Fruit fly (Drosophila melanogaster) whole organism, embryonic: ENCODE measurements around the gene Spt7.

Experiments
- B-H2 ChIP-seq: fragments of 200-800 bp; sonication (Bioruptor generic); optimal IDR thresholded peaks from 2 replicates; lab custom pipeline; 2018; ENCODE audit warnings: missing biosample characterization, mild to moderate bottlenecking, missing genetic modification characterization
- Blimp-1 ChIP-seq: fragments of 200-800 bp; sonication (Bioruptor generic); optimal IDR thresholded peaks from 3 replicates; lab custom pipeline; 2018; ENCODE audit warnings: missing biosample characterization, missing genetic modification characterization, mild to moderate bottlenecking, moderate library complexity, missing genetic modification reagents
- CG12391 ChIP-seq: fragments of 200-800 bp; sonication (Bioruptor generic); optimal IDR thresholded peaks from 3 replicates; lab custom pipeline; 2018; ENCODE audit warnings: missing biosample characterization, mild to moderate bottlenecking, missing genetic modification characterization, moderate library complexity
- CG12659 ChIP-seq: fragments of 200-800 bp; sonication (Bioruptor generic); optimal IDR thresholded peaks from 3 replicates; lab custom pipeline; 2017; ENCODE audit warnings: mild to moderate bottlenecking, missing biosample characterization, missing genetic modification reagents, missing genetic modification characterization
- CG14710 ChIP-seq: fragments of 200-800 bp; sonication (Bioruptor generic); optimal IDR thresholded peaks from 3 replicates; lab custom pipeline; 2019; ENCODE audit warnings: missing biosample characterization, mild to moderate bottlenecking, missing genetic modification characterization, moderate library complexity
- CG1603 ChIP-seq: fragments of 200-800 bp; sonication (Bioruptor generic); optimal IDR thresholded peaks from 2 replicates; lab custom pipeline; 2019; ENCODE audit warnings: missing biosample characterization, mild to moderate bottlenecking, missing genetic modification characterization, moderate library complexity
- CG17328 ChIP-seq: fragments of 200-800 bp; sonication (Bioruptor generic); IDR thresholded peaks from 2 replicates; pipeline ENCODE4 v1.3.6; 2022; ENCODE audit warnings: missing biosample characterization, missing genetic modification characterization
- CG18476 ChIP-seq: fragments of 200-800 bp; sonication (Bioruptor generic); optimal IDR thresholded peaks from 2 replicates; lab custom pipeline; 2016; ENCODE audit warnings: missing biosample characterization, mild to moderate bottlenecking, missing genetic modification characterization
- CG18599 ChIP-seq: fragments of 200-800 bp; sonication (Bioruptor generic); optimal IDR thresholded peaks from 3 replicates; lab custom pipeline; 2017; ENCODE audit warnings: missing biosample characterization, missing genetic modification characterization, mild to moderate bottlenecking, moderate library complexity, missing genetic modification reagents
- CG2678 ChIP-seq: fragments of 200-800 bp; sonication (Bioruptor generic); optimal IDR thresholded peaks from 3 replicates; lab custom pipeline; 2019; ENCODE audit warnings: missing biosample characterization, mild to moderate bottlenecking, missing genetic modification characterization, moderate library complexity
- CG3065 ChIP-seq: fragments of 200-800 bp; sonication (Bioruptor generic); optimal IDR thresholded peaks from 2 replicates; lab custom pipeline; 2016; ENCODE audit warnings: missing biosample characterization, missing genetic modification characterization
- CG31441 ChIP-seq: fragments of 200-800 bp; sonication (Bioruptor generic); IDR thresholded peaks from 2 replicates; pipeline ENCODE4 v1.3.6; 2022; ENCODE audit warnings: missing biosample characterization, missing genetic modification characterization
- CG33213 ChIP-seq: fragments of 200-800 bp; sonication (Bioruptor generic); optimal IDR thresholded peaks from 3 replicates; lab custom pipeline; 2016; ENCODE audit warnings: missing biosample characterization, missing genetic modification characterization
- CG34224 ChIP-seq: fragments of 200-800 bp; sonication (Bioruptor generic); IDR thresholded peaks from 3 replicates; pipeline ENCODE4 v1.3.6; 2022; ENCODE audit warnings: missing biosample characterization, missing genetic modification characterization; ENCODE audit not compliant: partially characterized antibody
- CG3838 ChIP-seq: fragments of 200-800 bp; sonication (Bioruptor generic); optimal IDR thresholded peaks from 3 replicates; lab custom pipeline; 2016; ENCODE audit warnings: missing biosample characterization, missing genetic modification characterization
- CG4424 ChIP-seq: fragments of 200-800 bp; sonication (Bioruptor generic); optimal IDR thresholded peaks from 3 replicates; lab custom pipeline; 2016; ENCODE audit warnings: missing biosample characterization, missing genetic modification characterization
- CG6854 ChIP-seq: fragments of 200-800 bp; sonication (Bioruptor generic); optimal IDR thresholded peaks from 3 replicates; lab custom pipeline; 2017; ENCODE audit warnings: missing biosample characterization, mild to moderate bottlenecking, missing genetic modification characterization
- CG8281 ChIP-seq: fragments of 200-800 bp; sonication (Bioruptor generic); optimal IDR thresholded peaks from 2 replicates; lab custom pipeline; 2018; ENCODE audit warnings: missing biosample characterization, mild to moderate bottlenecking, missing genetic modification characterization, moderate library complexity
- CG8290 ChIP-seq, 3 experiments: fragments of 200-800 bp; sonication (Bioruptor generic); optimal IDR thresholded peaks; 2 replicates each; lab custom pipeline; 2016 to 2019; ENCODE audit warnings: missing biosample characterization in 3 of 3, missing genetic modification characterization in 3 of 3, mild to moderate bottlenecking in 2 of 3, moderate library complexity in 1 of 3
- CG9727 ChIP-seq: fragments of 200-800 bp; sonication (Bioruptor generic); optimal IDR thresholded peaks from 3 replicates; lab custom pipeline; 2017; ENCODE audit warnings: missing biosample characterization, mild to moderate bottlenecking, missing genetic modification characterization
- Chrac-16 ChIP-seq: fragments of 200-800 bp; sonication (Bioruptor generic); optimal IDR thresholded peaks from 3 replicates; lab custom pipeline; 2016; ENCODE audit warnings: missing biosample characterization, missing genetic modification characterization
- Fer3 ChIP-seq: fragments of 200-800 bp; sonication (Bioruptor generic); optimal IDR thresholded peaks from 2 replicates; lab custom pipeline; 2018; ENCODE audit warnings: missing biosample characterization, mild to moderate bottlenecking, missing genetic modification characterization, moderate library complexity
- H2.0 ChIP-seq: fragments of 200-800 bp; sonication (Bioruptor generic); IDR thresholded peaks from 2 replicates; pipeline ENCODE4 v1.3.6; 2022; ENCODE audit warnings: missing biosample characterization, missing genetic modification characterization
- Jarid2 ChIP-seq: fragments of 200-800 bp; sonication (Bioruptor generic); optimal IDR thresholded peaks from 3 replicates; lab custom pipeline; 2017; ENCODE audit warnings: mild to moderate bottlenecking, missing biosample characterization, missing genetic modification reagents, missing genetic modification characterization
- PHDP ChIP-seq: fragments of 200-800 bp; sonication (Bioruptor generic); optimal IDR thresholded peaks from 3 replicates; lab custom pipeline; 2018; ENCODE audit warnings: missing biosample characterization, mild to moderate bottlenecking, missing genetic modification characterization, moderate library complexity
- Stat92E ChIP-seq, 3 experiments: fragments of >200 bp in 2 of 3; fragments of 200-800 bp in 1 of 3; sonication (Bioruptor generic) in 1 of 3; optimal IDR thresholded peaks; 2 replicates each; lab custom pipeline; 2017 to 2019; ENCODE audit warnings: missing biosample characterization in 3 of 3, missing genetic modification characterization in 3 of 3, mild to moderate bottlenecking in 1 of 3, moderate library complexity in 1 of 3
- TFAM ChIP-seq: fragments of 200-800 bp; sonication (Bioruptor generic); optimal IDR thresholded peaks from 2 replicates; lab custom pipeline; 2017; ENCODE audit warnings: missing biosample characterization, missing genetic modification characterization, inconsistent platforms
- ac ChIP-seq: fragments of 200-800 bp; sonication (Bioruptor generic); optimal IDR thresholded peaks from 3 replicates; lab custom pipeline; 2017; ENCODE audit warnings: missing biosample characterization, mild to moderate bottlenecking, missing genetic modification characterization
- amos ChIP-seq: fragments of 200-800 bp; sonication (Bioruptor generic); IDR thresholded peaks from 2 replicates; pipeline ENCODE4 v1.3.6; 2022; ENCODE audit warnings: missing biosample characterization, missing genetic modification characterization; ENCODE audit not compliant: partially characterized antibody
- ase ChIP-seq: fragments of 200-800 bp; sonication (Bioruptor generic); IDR thresholded peaks from 3 replicates; pipeline ENCODE4 v1.3.6; 2022; ENCODE audit warnings: missing biosample characterization, missing genetic modification characterization
- ash1 ChIP-seq: fragments of 200-800 bp; sonication (Bioruptor generic); optimal IDR thresholded peaks from 2 replicates; lab custom pipeline; 2018; ENCODE audit warnings: missing biosample characterization, mild to moderate bottlenecking, missing genetic modification characterization
- ato ChIP-seq: fragments of 200-800 bp; sonication (Bioruptor generic); IDR thresholded peaks from 2 replicates; pipeline ENCODE4 v1.3.6; 2022; ENCODE audit warnings: missing biosample characterization, missing genetic modification characterization; ENCODE audit not compliant: partially characterized antibody
- bsh ChIP-seq, 2 experiments: fragments of 200-800 bp; sonication (Bioruptor generic); optimal IDR thresholded peaks; 2 replicates each; lab custom pipeline; 2017 to 2018; ENCODE audit warnings: mild to moderate bottlenecking in 2 of 2, missing biosample characterization in 2 of 2, missing genetic modification characterization in 2 of 2, moderate library complexity in 1 of 2
- danr ChIP-seq: fragments of 200-800 bp; sonication (Bioruptor generic); IDR thresholded peaks from 2 replicates; pipeline ENCODE4 v1.3.6; 2022; ENCODE audit warnings: missing biosample characterization, missing genetic modification characterization
- fd3F ChIP-seq: fragments of 200-800 bp; sonication (Bioruptor generic); optimal IDR thresholded peaks from 2 replicates; lab custom pipeline; 2018; ENCODE audit warnings: missing biosample characterization, mild to moderate bottlenecking, missing genetic modification characterization, moderate library complexity
- gt ChIP-seq: fragments of 200-800 bp; sonication (Bioruptor generic); IDR thresholded peaks from 2 replicates; pipeline ENCODE4 v1.3.6; 2022; ENCODE audit warnings: missing biosample characterization, missing genetic modification characterization
- kah ChIP-seq: fragments of 200-800 bp; sonication (Bioruptor generic); optimal IDR thresholded peaks from 2 replicates; lab custom pipeline; 2018; ENCODE audit warnings: missing biosample characterization, mild to moderate bottlenecking, missing genetic modification characterization
- peb ChIP-seq: fragments of 200-800 bp; sonication (Bioruptor generic); IDR thresholded peaks from 2 replicates; pipeline ENCODE4 v1.3.6; 2022; ENCODE audit warnings: missing biosample characterization, missing genetic modification characterization
- pros ChIP-seq: fragments of 200-800 bp; sonication (Bioruptor generic); optimal IDR thresholded peaks from 3 replicates; lab custom pipeline; 2019; ENCODE audit warnings: missing biosample characterization, mild to moderate bottlenecking, missing genetic modification characterization, moderate library complexity
- ranshi ChIP-seq: fragments of 200-800 bp; sonication (Bioruptor generic); IDR thresholded peaks from 2 replicates; pipeline ENCODE4 v1.3.6; 2022; ENCODE audit warnings: missing biosample characterization, missing genetic modification characterization
- slou ChIP-seq: fragments of 200-800 bp; sonication (Bioruptor generic); optimal IDR thresholded peaks from 3 replicates; lab custom pipeline; 2016; ENCODE audit warnings: missing biosample characterization, missing genetic modification characterization
- ssp ChIP-seq: fragments of 200-800 bp; sonication (Bioruptor generic); IDR thresholded peaks from 2 replicates; pipeline ENCODE4 v1.3.6; 2022; ENCODE audit warnings: missing biosample characterization, missing genetic modification characterization
- stwl ChIP-seq: fragments of 200-800 bp; sonication (Bioruptor generic); optimal IDR thresholded peaks from 3 replicates; lab custom pipeline; 2018; ENCODE audit warnings: missing biosample characterization, mild to moderate bottlenecking, missing genetic modification characterization, moderate library complexity
- tio ChIP-seq: fragments of 200-800 bp; sonication (Bioruptor generic); optimal IDR thresholded peaks from 2 replicates; lab custom pipeline; 2017; ENCODE audit warnings: missing biosample characterization, missing genetic modification characterization, inconsistent platforms
- twi ChIP-seq: fragments of 200-800 bp; optimal IDR thresholded peaks from 2 replicates; lab custom pipeline; 2019; ENCODE audit warnings: missing biosample characterization, mild to moderate bottlenecking, missing genetic modification characterization, moderate library complexity
- tx ChIP-seq: fragments of 200-800 bp; sonication (Bioruptor generic); optimal IDR thresholded peaks from 2 replicates; lab custom pipeline; 2016; ENCODE audit warnings: missing biosample characterization, missing genetic modification characterization
- z ChIP-seq: fragments of 200-800 bp; sonication (Bioruptor generic); IDR thresholded peaks from 3 replicates; pipeline ENCODE4 v1.3.6; 2022; ENCODE audit warnings: missing biosample characterization, missing genetic modification characterization

Spt7 gene

dm6 chrX:17829083-17829997 is 20.9 kb upstream of the Spt7 start (continued):
- TF ChIP-seq bsh (GFP tag; optimal IDR thresholded peaks at IDR 0.05; lab: Kevin White, UChicago) (peak; percentile 29 to 76), CG18476 (GFP tag; lab: Kevin White, UChicago) (peak; percentile 24), gt (GFP tag; lab: Robert Waterston, UW) (no peak), ac (GFP tag; lab: Kevin White, UChicago) (peak; percentile 53), CG6854 (GFP tag; lab: Kevin White, UChicago) (no peak), ash1 (no peak), H2.0 (GFP tag; lab: Robert Waterston, UW) (0 out of 2 replicates have a peak, but pooled peaks have one; percentile 26), CG14710 (tag; lab: Kevin White, UChicago) (peak; percentile 85), slou (GFP tag; lab: Kevin White, UChicago) (no peak), CG18599 (GFP tag; lab: Kevin White, UChicago) (peak; percentile 8), ato (no peak), danr (no peak), CG33213 (peak; percentile 15), CG3065 (no peak), ssp (GFP tag; lab: Robert Waterston, UW) (no peak), z (GFP tag; lab: Robert Waterston, UW) (no peak), CG12391 (tag; lab: Kevin White, UChicago) (peak; percentile 70), CG31441 (GFP tag; lab: Robert Waterston, UW) (peak; percentile 84), TFAM (peak; percentile 10), Stat92E (GFP tag; optimal IDR thresholded peaks at IDR 0.05; lab: Kevin White, UChicago) (no peak), Blimp-1 (GFP tag; lab: Kevin White, UChicago) (peak; percentile 50), CG4424 (peak; percentile 65), pros (GFP tag; lab: Kevin White, UChicago) (peak; percentile 72), ranshi (GFP tag; lab: Robert Waterston, UW) (0 out of 2 replicates have a peak, but pooled peaks have one; percentile 11), Chrac-16 (peak; percentile 19), Fer3 (tag; lab: Kevin White, UChicago) (peak; percentile 14), CG8290 (GFP tag; optimal IDR thresholded peaks at IDR 0.05; lab: Kevin White, UChicago) (peak; percentile 22), CG8290 (tag; optimal IDR thresholded peaks at IDR 0.05; lab: Kevin White, UChicago) (no peak), PHDP (tag; lab: Kevin White, UChicago) (peak; percentile 48), peb (GFP tag; lab: Robert Waterston, UW) (no peak), twi (tag; lab: Kevin White, UChicago) (peak; percentile 69), fd3F (GFP tag; lab: Kevin White, UChicago) (no peak), CG9727 (GFP tag; lab: Kevin White, UChicago) (peak; percentile 77), CG12659 (GFP tag; lab: Kevin White, UChicago) (peak; percentile 36), ase (GFP tag; lab: Robert Waterston, UW) (peak; percentile 33; the same call in 1 of the 3 replicates), Jarid2 (peak; percentile 15), tio (GFP tag; lab: Kevin White, UChicago) (peak; percentile 44), B-H2 (GFP tag; lab: Kevin White, UChicago) (no peak), CG3838 (no peak), CG8281 (tag; lab: Kevin White, UChicago) (peak; percentile 29), CG34224 (no peak), CG1603 (peak; percentile 45), tx (no peak), stwl (tag; lab: Kevin White, UChicago) (no peak), amos (no peak), CG2678 (tag; lab: Kevin White, UChicago) (peak; percentile 78), CG17328 (GFP tag; lab: Robert Waterston, UW) (peak; percentile 60), kah (GFP tag; lab: Kevin White, UChicago) (peak; percentile 38)
